Worm (Caenorhabditis elegans) whole organism, L2 larva: Measurements from ENCODE around the gene ggtb-1.
A peak's percentile ranks its signal among the peaks of the same experiment; 100 is the strongest.

Experiments used
- F13H6.1 ChIP-seq: sonication (generic microtip); optimal IDR thresholded peaks from 2 replicates; lab custom pipeline; 2016; ENCODE audit warnings: missing genetic modification characterization, missing compliant biosample characterization
- Y55F3AM.14 ChIP-seq: fragments of 200-800 bp; sonication (Bioruptor generic); optimal IDR thresholded peaks from 2 replicates; lab custom pipeline; 2018; ENCODE audit warnings: mild to moderate bottlenecking, missing genetic modification characterization, missing compliant biosample characterization
- alr-1 ChIP-seq: fragments of 150-350 bp; optimal IDR thresholded peaks from 2 replicates; lab custom pipeline; 2014; ENCODE audit warnings: missing biosample characterization, missing genetic modification characterization
- aly-2 ChIP-seq: fragments of 150-350 bp; optimal IDR thresholded peaks from 2 replicates; lab custom pipeline; 2014; ENCODE audit warnings: missing biosample characterization, missing genetic modification characterization
- ama-1 ChIP-seq: fragments of 150-350 bp; optimal IDR thresholded peaks from 2 replicates; lab custom pipeline; 2018; ENCODE audit warnings: inconsistent platforms
- ceh-82 ChIP-seq: fragments of 150-350 bp; optimal IDR thresholded peaks from 2 replicates; lab custom pipeline; 2014; ENCODE audit warnings: missing biosample characterization, missing genetic modification characterization
- dmd-4 ChIP-seq: sonication (generic microtip); optimal IDR thresholded peaks from 2 replicates; lab custom pipeline; 2017; ENCODE audit warnings: missing biosample characterization, missing genetic modification characterization
- egl-27 ChIP-seq: sonication (generic microtip); optimal IDR thresholded peaks from 3 replicates; lab custom pipeline; 2017; ENCODE audit warnings: missing biosample characterization, missing genetic modification reagents, missing genetic modification characterization
- elt-1 ChIP-seq: fragments of 150-350 bp; optimal IDR thresholded peaks from 2 replicates; lab custom pipeline; 2014; ENCODE audit warnings: missing biosample characterization, missing genetic modification characterization
- elt-3 ChIP-seq: sonication (generic microtip); optimal IDR thresholded peaks from 2 replicates; lab custom pipeline; 2017; ENCODE audit warnings: missing biosample characterization, missing genetic modification characterization
- fos-1 ChIP-seq: fragments of 150-350 bp; optimal IDR thresholded peaks from 2 replicates; lab custom pipeline; 2014; ENCODE audit warnings: missing biosample characterization, missing genetic modification characterization
- gmeb-1 ChIP-seq: fragments of 150-350 bp; optimal IDR thresholded peaks from 2 replicates; lab custom pipeline; 2014; ENCODE audit warnings: missing biosample characterization, missing genetic modification characterization
- lin-11 ChIP-seq: fragments of 150-350 bp; sonication (generic microtip); optimal IDR thresholded peaks from 2 replicates; lab custom pipeline; 2014; ENCODE audit warnings: missing biosample characterization, missing genetic modification characterization, inconsistent platforms, mixed read lengths
- lin-13 ChIP-seq: fragments of 150-350 bp; optimal IDR thresholded peaks from 2 replicates; lab custom pipeline; 2014; ENCODE audit warnings: missing biosample characterization, missing genetic modification reagents, missing genetic modification characterization
- lin-39 ChIP-seq: fragments of 150-350 bp; optimal IDR thresholded peaks from 2 replicates; lab custom pipeline; 2014; ENCODE audit warnings: missing biosample characterization, missing genetic modification reagents, missing genetic modification characterization
- lsy-2 ChIP-seq, 2 experiments: fragments of 150-350 bp in 1 of 2; sonication (generic microtip) in 1 of 2; optimal IDR thresholded peaks; 2 replicates each; lab custom pipeline; 2014 to 2017; ENCODE audit warnings: missing biosample characterization in 2 of 2, missing genetic modification characterization in 2 of 2
- mab-5 ChIP-seq: fragments of 150-350 bp; optimal IDR thresholded peaks from 2 replicates; lab custom pipeline; 2014; ENCODE audit warnings: missing biosample characterization, missing genetic modification characterization
- mdl-1 ChIP-seq, 2 experiments: fragments of 150-350 bp in 1 of 2; sonication (generic microtip) in 1 of 2; optimal IDR thresholded peaks; 2 replicates each; lab custom pipeline; 2017; ENCODE audit warnings: missing biosample characterization in 2 of 2, missing genetic modification characterization in 2 of 2
- nhr-11 ChIP-seq: fragments of 150-350 bp; optimal IDR thresholded peaks from 2 replicates; lab custom pipeline; 2014; ENCODE audit warnings: missing biosample characterization, missing genetic modification characterization
- nhr-12 ChIP-seq: fragments of 150-350 bp; optimal IDR thresholded peaks from 2 replicates; lab custom pipeline; 2014; ENCODE audit warnings: missing biosample characterization, missing genetic modification characterization
- nhr-129 ChIP-seq: fragments of 150-350 bp; optimal IDR thresholded peaks from 2 replicates; lab custom pipeline; 2014; ENCODE audit warnings: missing biosample characterization, missing genetic modification characterization
- nhr-21 ChIP-seq: fragments of 150-350 bp; optimal IDR thresholded peaks from 2 replicates; lab custom pipeline; 2014; ENCODE audit warnings: missing biosample characterization, missing genetic modification characterization
- nhr-237 ChIP-seq: fragments of 150-350 bp; optimal IDR thresholded peaks from 2 replicates; lab custom pipeline; 2014; ENCODE audit warnings: missing biosample characterization, missing genetic modification characterization
- nhr-25 ChIP-seq: fragments of 150-350 bp; sonication (generic microtip); optimal IDR thresholded peaks from 3 replicates; lab custom pipeline; 2014; ENCODE audit warnings: missing biosample characterization, missing genetic modification characterization
- nhr-6 ChIP-seq: fragments of 150-350 bp; optimal IDR thresholded peaks from 2 replicates; lab custom pipeline; 2014; ENCODE audit warnings: missing biosample characterization, missing genetic modification characterization
- nhr-77 ChIP-seq: fragments of 150-350 bp; optimal IDR thresholded peaks from 2 replicates; lab custom pipeline; 2014; ENCODE audit warnings: missing biosample characterization, missing genetic modification characterization
- sem-4 ChIP-seq: fragments of 150-350 bp; optimal IDR thresholded peaks from 2 replicates; lab custom pipeline; 2014; ENCODE audit warnings: missing biosample characterization, missing genetic modification reagents, missing genetic modification characterization
- skn-1 ChIP-seq: sonication (generic microtip); optimal IDR thresholded peaks from 2 replicates; lab custom pipeline; 2017; ENCODE audit warnings: missing biosample characterization, missing genetic modification characterization
- sma-3 ChIP-seq: sonication (generic microtip); optimal IDR thresholded peaks from 2 replicates; lab custom pipeline; 2016; ENCODE audit warnings: missing genetic modification reagents, missing genetic modification characterization, missing compliant biosample characterization
- sma-9 ChIP-seq, 2 experiments: fragments of 150-350 bp in 1 of 2; sonication (generic microtip) in 1 of 2; optimal IDR thresholded peaks; 2 replicates each; lab custom pipeline; 2014 to 2016; ENCODE audit warnings: missing genetic modification characterization in 2 of 2, mild to moderate bottlenecking in 1 of 2, missing biosample characterization in 1 of 2, missing compliant biosample characterization in 1 of 2, missing genetic modification reagents in 1 of 2, moderate library complexity in 1 of 2
- unc-55 ChIP-seq: fragments of 150-350 bp; sonication (generic microtip); optimal IDR thresholded peaks from 3 replicates; lab custom pipeline; 2014; ENCODE audit warnings: missing biosample characterization, missing genetic modification reagents, missing genetic modification characterization
- unc-62 ChIP-seq: fragments of 150-350 bp; optimal IDR thresholded peaks from 2 replicates; lab custom pipeline; 2014; ENCODE audit warnings: missing biosample characterization, missing genetic modification reagents, missing genetic modification characterization
- zag-1 ChIP-seq: fragments of 150-350 bp; optimal IDR thresholded peaks from 2 replicates; lab custom pipeline; 2014; ENCODE audit warnings: missing biosample characterization, missing genetic modification characterization
- ztf-1 ChIP-seq: fragments of 200-800 bp; sonication (Bioruptor generic); conservative IDR thresholded peaks from 2 replicates; pipeline ENCODE4 v1.3.6; 2022; ENCODE audit warnings: missing genetic modification characterization, missing compliant biosample characterization
- ztf-11 ChIP-seq: sonication (generic microtip); optimal IDR thresholded peaks from 2 replicates; lab custom pipeline; 2017; ENCODE audit warnings: missing biosample characterization, missing genetic modification characterization
- ztf-4 ChIP-seq: fragments of 150-350 bp; optimal IDR thresholded peaks from 2 replicates; lab custom pipeline; 2014; ENCODE audit warnings: missing biosample characterization, missing genetic modification characterization

The ggtb-1 gene

ce11 chrIII:7091042-7091441 is 42.5 kb upstream of the ggtb-1 start, which contains the start of gene ZK418.2:
Gene ZK418.2, plus strand, starts transcription at chrIII:7091342.
- TF ChIP-seq nhr-11 (tag; lab: Kevin White, UChicago) (no peak), mdl-1 (tag; optimal IDR thresholded peaks at IDR 0.05; lab: Kevin White, UChicago) (no peak), ztf-4 (tag; lab: Kevin White, UChicago) (no peak), lin-39 (no peak), unc-62 (GFP tag; lab: Kevin White, UChicago) (no peak), skn-1 (tag; lab: Kevin White, UChicago) (no peak), alr-1 (tag; lab: Kevin White, UChicago) (no peak), nhr-6 (tag; lab: Kevin White, UChicago) (no peak), fos-1 (tag; lab: Kevin White, UChicago) (no peak), sma-3 (GFP tag; lab: Kevin White, UChicago) (no peak), nhr-237 (tag; lab: Kevin White, UChicago) (no peak), ztf-11 (tag; lab: Kevin White, UChicago) (no peak), egl-27 (tag; lab: Kevin White, UChicago) (no peak), unc-55 (GFP tag; lab: Kevin White, UChicago) (no peak), ama-1 (lab: Kevin White, UChicago) (no peak), nhr-129 (no peak), aly-2 (tag; lab: Kevin White, UChicago) (no peak), zag-1 (tag; lab: Kevin White, UChicago) (no peak), ztf-1 (GFP tag; lab: Robert Waterston, UW) (no peak), dmd-4 (no peak)

ce11 chrIII:7095156-7095555 is 38.4 kb upstream of the ggtb-1 start, which contains the start of gene nhr-9:
Gene nhr-9, plus strand, starts transcription at chrIII:7095462.
- TF ChIP-seq sma-9 (GFP tag; optimal IDR thresholded peaks at IDR 0.05; lab: Kevin White, UChicago) (peak; percentile 20), sma-9 (tag; optimal IDR thresholded peaks at IDR 0.05; lab: Kevin White, UChicago) (no peak), nhr-77 (tag; lab: Kevin White, UChicago) (no peak), lsy-2 (tag; optimal IDR thresholded peaks at IDR 0.05; lab: Kevin White, UChicago) (peak in 1 of 2 experiments; percentile 4)

- TF ChIP-seq ceh-82 (tag; lab: Kevin White, UChicago): no peak
- TF ChIP-seq nhr-12 (tag; lab: Kevin White, UChicago): no peak
- no peak for TF ChIP-seq lin-13
- no peak for TF ChIP-seq ztf-1 (GFP tag; lab: Robert Waterston, UW)
- TF ChIP-seq nhr-129: no peak
- TF ChIP-seq ztf-11 (tag; lab: Kevin White, UChicago): no peak
- no peak for TF ChIP-seq skn-1 (tag; lab: Kevin White, UChicago)
- no peak for TF ChIP-seq gmeb-1 (tag; lab: Kevin White, UChicago)
- no peak for TF ChIP-seq elt-3
- TF ChIP-seq sma-3 (GFP tag; lab: Kevin White, UChicago): no peak
- no peak for TF ChIP-seq unc-62 (GFP tag; lab: Kevin White, UChicago)
- TF ChIP-seq nhr-25 (tag; lab: Kevin White, UChicago): no peak
- no peak for TF ChIP-seq mab-5 (tag; lab: Kevin White, UChicago)
- no peak for TF ChIP-seq ztf-4 (tag; lab: Kevin White, UChicago)
- TF ChIP-seq lin-39: no peak
- no peak for TF ChIP-seq elt-1 (tag; lab: Kevin White, UChicago)
- no peak for TF ChIP-seq dmd-4
- TF ChIP-seq nhr-77 (tag; lab: Kevin White, UChicago): no peak
- TF ChIP-seq sem-4 (tag; lab: Kevin White, UChicago): no peak
- TF ChIP-seq, all 48 proteins: peak for 0
Observed at ce11 chrIII:7096481-7096880, 37.1 kb upstream of the ggtb-1 start.

DNA sequence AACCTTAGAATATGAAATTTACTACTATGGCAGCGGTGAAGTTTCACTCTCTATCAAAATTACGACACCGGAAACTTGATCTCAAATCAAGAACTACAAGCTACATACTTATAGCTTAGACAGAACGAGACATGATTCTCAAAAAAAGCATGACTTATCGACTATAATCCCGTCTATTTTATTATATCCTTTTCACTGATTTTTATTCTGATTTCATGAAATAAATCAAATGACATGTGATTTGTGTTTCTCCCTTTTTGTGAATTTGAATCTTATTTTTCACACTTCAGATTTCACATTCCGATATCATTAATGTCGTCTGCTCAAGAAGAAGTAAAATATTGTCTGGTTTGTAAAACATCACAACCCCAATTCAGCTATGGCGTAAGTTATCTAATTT is 33.6 kb upstream of the ggtb-1 start, which contains the start of gene ZK418.11:
ZK418.11 (plus strand) TSS at position 289 of the 400 bp plus-strand sequence.
- no peak for TF ChIP-seq nhr-21
- no peak for TF ChIP-seq Y55F3AM.14 (GFP tag; lab: Kevin White, UChicago)
- TF ChIP-seq nhr-25 (tag; lab: Kevin White, UChicago): no peak
- TF ChIP-seq elt-1 (tag; lab: Kevin White, UChicago): no peak
- no peak for TF ChIP-seq F13H6.1 (tag; lab: Kevin White, UChicago)
- TF ChIP-seq nhr-129: no peak
- no peak for TF ChIP-seq ztf-11 (tag; lab: Kevin White, UChicago)
- TF ChIP-seq skn-1 (tag; lab: Kevin White, UChicago): no peak
- no peak for TF ChIP-seq lin-11 (tag; lab: Kevin White, UChicago)
- TF ChIP-seq ceh-82 (tag; lab: Kevin White, UChicago): no peak
- no peak for TF ChIP-seq unc-55 (GFP tag; lab: Kevin White, UChicago)
- no peak for TF ChIP-seq zag-1 (tag; lab: Kevin White, UChicago)
- no peak for TF ChIP-seq mdl-1 (tag; optimal IDR thresholded peaks at IDR 0.05; lab: Kevin White, UChicago)
